Worm (Caenorhabditis elegans): ENCODE data around the gene ccm-2.

Gene ccm-2

ce11 chrIV:1867915-1868619 is 33.6 kb downstream of the ccm-2 start (continued):
- no peak for TF ChIP-seq nhr-12 (tag; optimal IDR thresholded peaks at IDR 0.05)
- TF ChIP-seq rnt-1 (tag; optimal IDR thresholded peaks at IDR 0.05): no peak
- TF ChIP-seq C34B4.2 (tag; optimal IDR thresholded peaks at IDR 0.05): no peak
- TF ChIP-seq Y116A8C.19 (tag; optimal IDR thresholded peaks at IDR 0.05; ENCODE audit: borderline replicate concordance): no peak
- no peak for TF ChIP-seq pax-3 (tag; optimal IDR thresholded peaks at IDR 0.05)
- no peak for TF ChIP-seq fkh-8 (tag; optimal IDR thresholded peaks at IDR 0.05)
- peak; percentile 18 for TF ChIP-seq nhr-20 (tag; optimal IDR thresholded peaks at IDR 0.05)
- TF ChIP-seq mdl-1 (tag; optimal IDR thresholded peaks at IDR 0.05): no peak
- TF ChIP-seq nhr-71 (tag; optimal IDR thresholded peaks at IDR 0.05): peak; percentile 4

- TF ChIP-seq nhr-71 (tag; optimal IDR thresholded peaks at IDR 0.05): no peak
- TF ChIP-seq lin-35 (GFP tag; optimal IDR thresholded peaks at IDR 0.05): peak in 1 of 2 experiments; percentile 2
- TF ChIP-seq dpl-1 (GFP tag; optimal IDR thresholded peaks at IDR 0.05): peak; percentile 26 to 32 (median 28)
- TF ChIP-seq F16B12.6 (tag; optimal IDR thresholded peaks at IDR 0.05): no peak
- no peak for TF ChIP-seq nhr-28 (tag; optimal IDR thresholded peaks at IDR 0.05)
- no peak for TF ChIP-seq C04F5.9 (tag; optimal IDR thresholded peaks at IDR 0.05)
- TF ChIP-seq lsy-2 (tag; optimal IDR thresholded peaks at IDR 0.05): peak in 1 of 2 experiments; percentile 37
- no peak for TF ChIP-seq hlh-17 (GFP tag; optimal IDR thresholded peaks at IDR 0.05; ENCODE audit: borderline replicate concordance)
- peak; percentile 7 for TF ChIP-seq blmp-1 (tag; optimal IDR thresholded peaks at IDR 0.05)
- TF ChIP-seq lin-14 (GFP tag; optimal IDR thresholded peaks at IDR 0.05): peak; percentile 40
- peak; percentile 69 for TF ChIP-seq nhr-85 (tag)
- TF ChIP-seq elt-3 (tag; optimal IDR thresholded peaks at IDR 0.05): peak in 1 of 6 experiments; percentile 3
- no peak for TF ChIP-seq lin-39 (tag; optimal IDR thresholded peaks at IDR 0.05)
Measured at ce11 chrIV:1868981-1869380, 34.6 kb downstream of the ccm-2 start.

- peak in 1 of 2 experiments; percentile 13 for TF ChIP-seq lin-35 (GFP tag; optimal IDR thresholded peaks at IDR 0.05)
- TF ChIP-seq nhr-20 (tag; optimal IDR thresholded peaks at IDR 0.05): peak; percentile 1
- peak; percentile 83 for TF ChIP-seq blmp-1 (tag; optimal IDR thresholded peaks at IDR 0.05)
- TF ChIP-seq mdl-1 (tag; optimal IDR thresholded peaks at IDR 0.05): no peak
- TF ChIP-seq lin-13 (GFP tag; optimal IDR thresholded peaks at IDR 0.05): no peak
- peak in 1 of 6 experiments; percentile 21 for TF ChIP-seq elt-3 (tag; optimal IDR thresholded peaks at IDR 0.05)
- TF ChIP-seq lin-14 (GFP tag; optimal IDR thresholded peaks at IDR 0.05): peak; percentile 8
Measured at ce11 chrIV:1872052-1872451, 37.6 kb downstream of the ccm-2 start.

- TF ChIP-seq dpl-1 (GFP tag; optimal IDR thresholded peaks at IDR 0.05) (no peak), rnt-1 (tag; optimal IDR thresholded peaks at IDR 0.05) (no peak), skn-1 (tag; optimal IDR thresholded peaks at IDR 0.05) (no peak), irx-1 (tag; optimal IDR thresholded peaks at IDR 0.05) (no peak), unc-30 (tag; optimal IDR thresholded peaks at IDR 0.05) (no peak), swsn-7 (tag; optimal IDR thresholded peaks at IDR 0.05) (no peak), nhr-90 (tag; optimal IDR thresholded peaks at IDR 0.05; ENCODE audit: poor library complexity) (no peak), vab-15 (tag; optimal IDR thresholded peaks at IDR 0.05) (no peak), nhr-11 (tag; optimal IDR thresholded peaks at IDR 0.05) (no peak), snu-23 (GFP tag; optimal IDR thresholded peaks at IDR 0.05) (no peak), pag-3 (tag; optimal IDR thresholded peaks at IDR 0.05; ENCODE audit: borderline replicate concordance, insufficient read depth) (no peak), elt-3 (tag; optimal IDR thresholded peaks at IDR 0.05) (no peak), ces-1 (GFP tag; optimal IDR thresholded peaks at IDR 0.05) (no peak), hlh-17 (GFP tag; optimal IDR thresholded peaks at IDR 0.05; ENCODE audit: borderline replicate concordance) (no peak), hpl-2 (GFP tag; optimal IDR thresholded peaks at IDR 0.05) (no peak), unc-98 (GFP tag; IDR thresholded peaks at IDR 0.05) (no peak), C34B4.2 (tag; optimal IDR thresholded peaks at IDR 0.05) (no peak)
Measured at ce11 chrIV:1878501-1878900, 44.1 kb downstream of the ccm-2 start.

Measured in whole organism, L1 larva.